Fruit fly (Drosophila melanogaster): ENCODE results near the gene Lsd-2.

The Lsd-2 gene

dm6 chrX:15025737-15026136, 50.3 kb downstream of the Lsd-2 start:
- TF ChIP-seq CG12768 (GFP tag; optimal IDR thresholded peaks at IDR 0.05) (no peak), tj (GFP tag; optimal IDR thresholded peaks at IDR 0.05) (peak; percentile 73)

- TF ChIP-seq toe (GFP tag; optimal IDR thresholded peaks at IDR 0.05) (no peak), pad (GFP tag; optimal IDR thresholded peaks at IDR 0.05) (no peak), CG5204 (GFP tag; optimal IDR thresholded peaks at IDR 0.05) (no peak), bab1 (GFP tag; optimal IDR thresholded peaks at IDR 0.05) (no peak), Mnt (GFP tag; optimal IDR thresholded peaks at IDR 0.05) (no peak), CG12768 (GFP tag; optimal IDR thresholded peaks at IDR 0.05) (no peak), kay (GFP tag; ENCODE audit: borderline replicate concordance) (no peak), CG33017 (tag; optimal IDR thresholded peaks at IDR 0.05) (no peak), CG7101 (tag; optimal IDR thresholded peaks at IDR 0.05) (no peak), CG11617 (GFP tag; optimal IDR thresholded peaks at IDR 0.05) (no peak), tj (GFP tag; optimal IDR thresholded peaks at IDR 0.05) (no peak), CG7045 (GFP tag; optimal IDR thresholded peaks at IDR 0.05) (no peak)
Observed at dm6 chrX:15024728-15025127, 51.3 kb downstream of the Lsd-2 start.

- TF ChIP-seq CG33017 (tag; optimal IDR thresholded peaks at IDR 0.05) = peak; percentile 17
- peak; percentile 59 for TF ChIP-seq CG14711 (tag; optimal IDR thresholded peaks at IDR 0.05)
- no peak for TF ChIP-seq kay (GFP tag; ENCODE audit: borderline replicate concordance)
- TF ChIP-seq toe (GFP tag; optimal IDR thresholded peaks at IDR 0.05) = no peak
- peak; percentile 43 for TF ChIP-seq pad (GFP tag; optimal IDR thresholded peaks at IDR 0.05)
- TF ChIP-seq Crg-1 (GFP tag; optimal IDR thresholded peaks at IDR 0.05) = no peak
- peak; percentile 37 for TF ChIP-seq ovo (GFP tag; optimal IDR thresholded peaks at IDR 0.05)
- TF ChIP-seq CG7101 (tag; optimal IDR thresholded peaks at IDR 0.05) = peak; percentile 82
- TF ChIP-seq CG11617 (GFP tag; optimal IDR thresholded peaks at IDR 0.05) = peak; percentile 79
- TF ChIP-seq CG1620 (GFP tag; optimal IDR thresholded peaks at IDR 0.05) = no peak
- no peak for TF ChIP-seq cnc (optimal IDR thresholded peaks at IDR 0.05)
- TF ChIP-seq bab1 (GFP tag; optimal IDR thresholded peaks at IDR 0.05) = peak; percentile 57
- TF ChIP-seq tj (GFP tag; optimal IDR thresholded peaks at IDR 0.05) = peak; percentile 40
- no peak for TF ChIP-seq CG12768 (GFP tag; optimal IDR thresholded peaks at IDR 0.05)
- TF ChIP-seq CG5204 (GFP tag; optimal IDR thresholded peaks at IDR 0.05) = no peak
- TF ChIP-seq cic (GFP tag; optimal IDR thresholded peaks at IDR 0.05) = no peak
- TF ChIP-seq Mnt (GFP tag; optimal IDR thresholded peaks at IDR 0.05) = peak; percentile 10
- TF ChIP-seq Hr96 (GFP tag; optimal IDR thresholded peaks at IDR 0.05) = peak; percentile 32
- peak; percentile 51 for TF ChIP-seq CG7045 (GFP tag; optimal IDR thresholded peaks at IDR 0.05)
- no peak for TF ChIP-seq Clk (GFP tag; optimal IDR thresholded peaks at IDR 0.05)
Observed at dm6 chrX:15023826-15024545, 52.0 kb downstream of the Lsd-2 start, which contains the start of gene be. Gene be (plus strand): TSS chrX:15024436.

dm6 chrX:15023395-15023794, 52.6 kb downstream of the Lsd-2 start:
- TF ChIP-seq kay (GFP tag; ENCODE audit: borderline replicate concordance) = peak; percentile 88
- TF ChIP-seq cnc (optimal IDR thresholded peaks at IDR 0.05) = no peak

- TF ChIP-seq toe (GFP tag; optimal IDR thresholded peaks at IDR 0.05) (no peak), Crg-1 (GFP tag; optimal IDR thresholded peaks at IDR 0.05) (no peak), CG5204 (GFP tag; optimal IDR thresholded peaks at IDR 0.05) (peak; percentile 10), pad (GFP tag; optimal IDR thresholded peaks at IDR 0.05) (no peak), Mnt (GFP tag; optimal IDR thresholded peaks at IDR 0.05) (no peak), Hr96 (GFP tag; optimal IDR thresholded peaks at IDR 0.05) (no peak), ovo (GFP tag; optimal IDR thresholded peaks at IDR 0.05) (no peak), bab1 (GFP tag; optimal IDR thresholded peaks at IDR 0.05) (peak; percentile 76), CG11617 (GFP tag; optimal IDR thresholded peaks at IDR 0.05) (no peak), Clk (GFP tag; optimal IDR thresholded peaks at IDR 0.05) (no peak), kay (GFP tag; ENCODE audit: borderline replicate concordance) (peak; percentile 20), cnc (optimal IDR thresholded peaks at IDR 0.05) (no peak), CG33017 (tag; optimal IDR thresholded peaks at IDR 0.05) (peak; percentile 34), CG14711 (tag; optimal IDR thresholded peaks at IDR 0.05) (peak; percentile 37), CG7101 (tag; optimal IDR thresholded peaks at IDR 0.05) (peak; percentile 61)
Observed at dm6 chrX:15022219-15022618, 53.8 kb downstream of the Lsd-2 start.

- TF ChIP-seq Mnt (GFP tag; optimal IDR thresholded peaks at IDR 0.05) = no peak
- TF ChIP-seq toe (GFP tag; optimal IDR thresholded peaks at IDR 0.05) = no peak
- TF ChIP-seq CG7101 (tag; optimal IDR thresholded peaks at IDR 0.05) = no peak
- TF ChIP-seq ovo (GFP tag; optimal IDR thresholded peaks at IDR 0.05) = no peak
- no peak for TF ChIP-seq CG33017 (tag; optimal IDR thresholded peaks at IDR 0.05)
- TF ChIP-seq pad (GFP tag; optimal IDR thresholded peaks at IDR 0.05) = no peak
- no peak for TF ChIP-seq Hr96 (GFP tag; optimal IDR thresholded peaks at IDR 0.05)
- no peak for TF ChIP-seq CG14711 (tag; optimal IDR thresholded peaks at IDR 0.05)
- TF ChIP-seq tj (GFP tag; optimal IDR thresholded peaks at IDR 0.05) = no peak
- TF ChIP-seq kay (GFP tag; ENCODE audit: borderline replicate concordance) = no peak
- no peak for TF ChIP-seq cic (GFP tag; optimal IDR thresholded peaks at IDR 0.05)
- no peak for TF ChIP-seq CG12768 (GFP tag; optimal IDR thresholded peaks at IDR 0.05)
Observed at dm6 chrX:15021021-15021477, 55.0 kb downstream of the Lsd-2 start.

dm6 chrX:15019413-15019812, 56.6 kb downstream of the Lsd-2 start:
- TF ChIP-seq Clk (GFP tag; optimal IDR thresholded peaks at IDR 0.05) (no peak), CG5204 (GFP tag; optimal IDR thresholded peaks at IDR 0.05) (no peak), Mnt (GFP tag; optimal IDR thresholded peaks at IDR 0.05) (no peak), bab1 (GFP tag; optimal IDR thresholded peaks at IDR 0.05) (no peak), CG12768 (GFP tag; optimal IDR thresholded peaks at IDR 0.05) (no peak), CG7101 (tag; optimal IDR thresholded peaks at IDR 0.05) (no peak), kay (GFP tag; ENCODE audit: borderline replicate concordance) (no peak), ovo (GFP tag; optimal IDR thresholded peaks at IDR 0.05) (no peak), CG1620 (GFP tag; optimal IDR thresholded peaks at IDR 0.05) (no peak), cic (GFP tag; optimal IDR thresholded peaks at IDR 0.05) (no peak), CG14711 (tag; optimal IDR thresholded peaks at IDR 0.05) (no peak)
